Fruit fly (Drosophila melanogaster) whole organism, embryonic: ENCODE data around the gene CG14043.

ENCODE experiments used
- Blimp-1 ChIP-seq: fragments of 200-800 bp; sonication (Bioruptor generic); optimal IDR thresholded peaks from 3 replicates; lab custom pipeline; 2018; ENCODE audit warnings: missing biosample characterization, missing genetic modification characterization, mild to moderate bottlenecking, moderate library complexity, missing genetic modification reagents
- CG10979 ChIP-seq: fragments of 200-800 bp; sonication (Bioruptor generic); optimal IDR thresholded peaks from 2 replicates; lab custom pipeline; 2018; ENCODE audit warnings: missing biosample characterization, mild to moderate bottlenecking, missing genetic modification characterization, moderate library complexity
- CG11456 ChIP-seq: fragments of 200-800 bp; sonication (Bioruptor generic); IDR thresholded peaks from 3 replicates; pipeline ENCODE4 v1.3.6; 2022; ENCODE audit warnings: missing biosample characterization, missing genetic modification characterization
- CG12155 ChIP-seq: fragments of 200-800 bp; sonication (Bioruptor generic); optimal IDR thresholded peaks from 3 replicates; lab custom pipeline; 2016; ENCODE audit warnings: missing biosample characterization, missing genetic modification characterization
- CG12236 ChIP-seq: fragments of 200-800 bp; sonication (Bioruptor generic); optimal IDR thresholded peaks from 2 replicates; lab custom pipeline; 2016; ENCODE audit warnings: missing biosample characterization, missing genetic modification characterization
- CG12659 ChIP-seq: fragments of 200-800 bp; sonication (Bioruptor generic); optimal IDR thresholded peaks from 3 replicates; lab custom pipeline; 2017; ENCODE audit warnings: mild to moderate bottlenecking, missing biosample characterization, missing genetic modification reagents, missing genetic modification characterization
- CG16815 ChIP-seq: fragments of 200-800 bp; sonication (Bioruptor generic); optimal IDR thresholded peaks from 3 replicates; lab custom pipeline; 2017; ENCODE audit warnings: missing biosample characterization, mild to moderate bottlenecking, missing genetic modification characterization
- CG17802 ChIP-seq: fragments of 200-800 bp; sonication (Bioruptor generic); optimal IDR thresholded peaks from 2 replicates; lab custom pipeline; 2018; ENCODE audit warnings: missing biosample characterization, mild to moderate bottlenecking, missing genetic modification characterization, moderate library complexity
- CG18764 ChIP-seq: fragments of 200-800 bp; sonication (Bioruptor generic); optimal IDR thresholded peaks from 3 replicates; lab custom pipeline; 2016; ENCODE audit warnings: missing biosample characterization, missing genetic modification characterization
- CG2116 ChIP-seq: fragments of 200-800 bp; sonication (Bioruptor generic); optimal IDR thresholded peaks from 3 replicates; lab custom pipeline; 2018; ENCODE audit warnings: missing biosample characterization, mild to moderate bottlenecking, missing genetic modification characterization
- CG31224 ChIP-seq: fragments of 200-800 bp; sonication (Bioruptor generic); IDR thresholded peaks from 2 replicates; pipeline ENCODE4 v1.3.6; 2022; ENCODE audit warnings: missing biosample characterization, missing genetic modification characterization
- CG34376 ChIP-seq: fragments of 200-800 bp; sonication (Bioruptor generic); optimal IDR thresholded peaks from 2 replicates; lab custom pipeline; 2018; ENCODE audit warnings: missing biosample characterization, mild to moderate bottlenecking, missing genetic modification characterization
- CG3847 ChIP-seq: fragments of 200-800 bp; sonication (Bioruptor generic); IDR thresholded peaks from 2 replicates; pipeline ENCODE4 v1.3.6; 2022; ENCODE audit warnings: missing biosample characterization, missing genetic modification characterization
- CG4617 ChIP-seq: fragments of 200-800 bp; sonication (Bioruptor generic); optimal IDR thresholded peaks from 3 replicates; lab custom pipeline; 2016; ENCODE audit warnings: missing biosample characterization, missing genetic modification characterization, borderline replicate concordance
- CG4730 ChIP-seq: fragments of 200-800 bp; sonication (Bioruptor generic); IDR thresholded peaks from 2 replicates; pipeline ENCODE4 v1.3.6; 2022; ENCODE audit warnings: missing biosample characterization, missing genetic modification characterization
- CG5953 ChIP-seq: fragments of 200-800 bp; sonication (Bioruptor generic); IDR thresholded peaks from 2 replicates; pipeline ENCODE4 v1.3.6; 2022; ENCODE audit warnings: missing biosample characterization, missing genetic modification characterization
- CG8924 ChIP-seq: fragments of 200-800 bp; optimal IDR thresholded peaks from 3 replicates; lab custom pipeline; 2019; ENCODE audit warnings: missing biosample characterization, mild to moderate bottlenecking, missing genetic modification characterization, moderate library complexity
- CG9876 ChIP-seq: fragments of 200-800 bp; sonication (Bioruptor generic); optimal IDR thresholded peaks from 2 replicates; lab custom pipeline; 2016; ENCODE audit warnings: missing biosample characterization, missing genetic modification characterization
- Chrac-16 ChIP-seq: fragments of 200-800 bp; sonication (Bioruptor generic); optimal IDR thresholded peaks from 3 replicates; lab custom pipeline; 2016; ENCODE audit warnings: missing biosample characterization, missing genetic modification characterization
- Dref ChIP-seq: fragments of 200-800 bp; sonication (Bioruptor generic); IDR thresholded peaks from 2 replicates; pipeline ENCODE4 v1.3.6; 2022; ENCODE audit warnings: missing biosample characterization, missing genetic modification characterization
- Drgx ChIP-seq: fragments of 200-800 bp; sonication (Bioruptor generic); IDR thresholded peaks from 2 replicates; pipeline ENCODE4 v1.3.6; 2022; ENCODE audit warnings: missing biosample characterization, missing genetic modification characterization
- E2f1 ChIP-seq: fragments of 200-800 bp; sonication (Bioruptor generic); IDR thresholded peaks from 2 replicates; pipeline ENCODE4 v1.3.6; 2022; ENCODE audit warnings: missing biosample characterization, missing genetic modification characterization
- HLH3B ChIP-seq: fragments of 200-800 bp; sonication (Bioruptor generic); IDR thresholded peaks from 2 replicates; pipeline ENCODE4 v1.3.6; 2022; ENCODE audit warnings: missing biosample characterization, missing genetic modification characterization
- HLHmδ ChIP-seq: fragments of 200-800 bp; sonication (Bioruptor generic); optimal IDR thresholded peaks from 2 replicates; lab custom pipeline; 2018; ENCODE audit warnings: missing biosample characterization, mild to moderate bottlenecking, missing genetic modification characterization, moderate library complexity
- Hr39 ChIP-seq: fragments of >200 bp; optimal IDR thresholded peaks from 2 replicates; lab custom pipeline; 2017
- Kr ChIP-seq: fragments of 200-800 bp; sonication (Bioruptor generic); optimal IDR thresholded peaks from 2 replicates; lab custom pipeline; 2017; ENCODE audit warnings: missing biosample characterization, mild to moderate bottlenecking, missing genetic modification characterization
- Myb ChIP-seq: fragments of 200-800 bp; sonication (Bioruptor generic); optimal IDR thresholded peaks from 2 replicates; lab custom pipeline; 2016; ENCODE audit warnings: missing biosample characterization, missing genetic modification characterization
- Neu2 ChIP-seq: fragments of 200-800 bp; sonication (Bioruptor generic); optimal IDR thresholded peaks from 3 replicates; lab custom pipeline; 2016; ENCODE audit warnings: missing biosample characterization, missing genetic modification characterization, borderline replicate concordance
- Ptx1 ChIP-seq: fragments of 200-800 bp; sonication (Bioruptor generic); IDR thresholded peaks from 2 replicates; pipeline ENCODE4 v1.3.6; 2022; ENCODE audit warnings: missing biosample characterization, missing genetic modification characterization
- Side ChIP-seq: fragments of 200-800 bp; sonication (Bioruptor generic); optimal IDR thresholded peaks from 2 replicates; lab custom pipeline; 2016; ENCODE audit warnings: missing biosample characterization, missing genetic modification characterization
- Six4 ChIP-seq: fragments of 200-800 bp; sonication (Bioruptor generic); optimal IDR thresholded peaks from 2 replicates; lab custom pipeline; 2016; ENCODE audit warnings: missing biosample characterization, missing genetic modification characterization
- Sox102F ChIP-seq: fragments of 200-800 bp; sonication (Bioruptor generic); optimal IDR thresholded peaks from 2 replicates; lab custom pipeline; 2018; ENCODE audit warnings: missing biosample characterization, mild to moderate bottlenecking, missing genetic modification characterization, moderate library complexity
- ac ChIP-seq: fragments of 200-800 bp; sonication (Bioruptor generic); optimal IDR thresholded peaks from 3 replicates; lab custom pipeline; 2017; ENCODE audit warnings: missing biosample characterization, mild to moderate bottlenecking, missing genetic modification characterization
- bab2 ChIP-seq: fragments of 200-800 bp; sonication (Bioruptor generic); optimal IDR thresholded peaks from 2 replicates; lab custom pipeline; 2016; ENCODE audit warnings: missing biosample characterization, missing genetic modification characterization
- bbx ChIP-seq: fragments of 200-800 bp; sonication (Bioruptor generic); IDR thresholded peaks from 2 replicates; pipeline ENCODE4 v1.3.6; 2022; ENCODE audit warnings: missing biosample characterization, missing genetic modification characterization; ENCODE audit not compliant: partially characterized antibody
- cas ChIP-seq: fragments of 200-800 bp; sonication (Bioruptor generic); IDR thresholded peaks from 2 replicates; pipeline ENCODE4 v1.3.6; 2022; ENCODE audit warnings: missing biosample characterization, missing genetic modification characterization
- dimm ChIP-seq: fragments of 200-800 bp; sonication (Bioruptor generic); IDR thresholded peaks from 2 replicates; pipeline ENCODE4 v1.3.6; 2022; ENCODE audit warnings: missing biosample characterization, missing genetic modification characterization
- dm ChIP-seq: fragments of 200-800 bp; sonication (Bioruptor generic); optimal IDR thresholded peaks from 3 replicates; lab custom pipeline; 2016; ENCODE audit warnings: missing biosample characterization, missing genetic modification characterization
- dpn ChIP-seq, 2 experiments: fragments of 200-800 bp; sonication (Bioruptor generic); optimal IDR thresholded peaks; 3 replicates each; lab custom pipeline; 2016; ENCODE audit warnings: missing biosample characterization in 2 of 2, missing genetic modification characterization in 2 of 2
- gem ChIP-seq: fragments of 200-800 bp; sonication (Bioruptor generic); optimal IDR thresholded peaks from 2 replicates; lab custom pipeline; 2019; ENCODE audit warnings: missing biosample characterization, mild to moderate bottlenecking, missing genetic modification characterization, moderate library complexity
- gro ChIP-seq: fragments of 200-800 bp; sonication (Bioruptor generic); optimal IDR thresholded peaks from 2 replicates; lab custom pipeline; 2016; ENCODE audit warnings: missing biosample characterization, missing genetic modification characterization
- hb ChIP-seq: fragments of 200-800 bp; sonication (Bioruptor generic); IDR thresholded peaks from 3 replicates; pipeline ENCODE4 v1.3.6; 2022; ENCODE audit warnings: missing biosample characterization, missing genetic modification characterization; ENCODE audit not compliant: partially characterized antibody
- insv ChIP-seq, 2 experiments: fragments of 200-800 bp; sonication (Bioruptor generic); optimal IDR thresholded peaks; 3 replicates each; lab custom pipeline; 2016 to 2018; ENCODE audit warnings: missing biosample characterization in 2 of 2, missing genetic modification characterization in 2 of 2
- klu ChIP-seq: fragments of 200-800 bp; sonication (Bioruptor generic); IDR thresholded peaks from 2 replicates; pipeline ENCODE4 v1.3.6; 2022; ENCODE audit warnings: missing biosample characterization, missing genetic modification characterization
- lola ChIP-seq, 3 experiments: fragments of >200 bp in 2 of 3; fragments of 200-800 bp in 1 of 3; sonication (Bioruptor generic) in 1 of 3; optimal IDR thresholded peaks; 2 replicates each; lab custom pipeline; 2017 to 2019; ENCODE audit warnings: missing biosample characterization in 3 of 3, missing genetic modification characterization in 3 of 3, mild to moderate bottlenecking in 1 of 3, moderate library complexity in 1 of 3
- nerfin-2 ChIP-seq: fragments of 200-800 bp; sonication (Bioruptor generic); IDR thresholded peaks from 2 replicates; pipeline ENCODE4 v1.3.6; 2022; ENCODE audit warnings: missing biosample characterization, missing genetic modification characterization; ENCODE audit not compliant: partially characterized antibody
- salm ChIP-seq: fragments of 200-800 bp; sonication (Bioruptor generic); optimal IDR thresholded peaks from 2 replicates; lab custom pipeline; 2018; ENCODE audit warnings: missing biosample characterization, mild to moderate bottlenecking, missing genetic modification characterization
- sd ChIP-seq: fragments of 200-800 bp; sonication (Bioruptor generic); optimal IDR thresholded peaks from 3 replicates; lab custom pipeline; 2018; ENCODE audit warnings: missing biosample characterization, mild to moderate bottlenecking, missing genetic modification characterization, moderate library complexity
- sisA ChIP-seq: fragments of 200-800 bp; sonication (Bioruptor generic); IDR thresholded peaks from 2 replicates; pipeline ENCODE4 v1.3.6; 2022; ENCODE audit warnings: missing biosample characterization, missing genetic modification characterization
- wek ChIP-seq: fragments of 200-800 bp; sonication (Bioruptor generic); optimal IDR thresholded peaks from 3 replicates; lab custom pipeline; 2018; ENCODE audit warnings: missing biosample characterization, mild to moderate bottlenecking, missing genetic modification characterization, moderate library complexity
- zfh2 ChIP-seq: fragments of 200-800 bp; sonication (Bioruptor generic); optimal IDR thresholded peaks from 2 replicates; lab custom pipeline; 2016; ENCODE audit warnings: missing biosample characterization, missing genetic modification characterization

CG14043 gene

dm6 chr2L:5002711-5003402 is 31.4 kb downstream of the CG14043 start (continued):
- TF ChIP-seq gem (tag; lab: Kevin White, UChicago) (peak; percentile 21), cas (GFP tag; lab: Robert Waterston, UW) (0 out of 2 replicates have a peak, but pooled peaks have one; percentile 16), Chrac-16 (GFP tag; lab: Kevin White, UChicago) (no peak), nerfin-2 (no peak), Ptx1 (no peak), lola (GFP tag; optimal IDR thresholded peaks at IDR 0.05; lab: Kevin White, UChicago) (no peak), hb (no peak), CG12659 (GFP tag; lab: Kevin White, UChicago) (no peak), sd (tag; lab: Kevin White, UChicago) (no peak), CG2116 (GFP tag; lab: Kevin White, UChicago) (no peak), Blimp-1 (no peak), sisA (GFP tag; lab: Robert Waterston, UW) (peak; percentile 31; the same call in 1 of the 2 replicates), gro (GFP tag; lab: Kevin White, UChicago) (no peak), dm (GFP tag; lab: Kevin White, UChicago) (no peak), insv (GFP tag; optimal IDR thresholded peaks at IDR 0.05; lab: Kevin White, UChicago) (no peak), bab2 (GFP tag; lab: Kevin White, UChicago) (no peak), CG12236 (GFP tag; lab: Kevin White, UChicago) (no peak), klu (no peak), E2f1 (GFP tag; lab: Robert Waterston, UW) (no peak), Six4 (GFP tag; lab: Kevin White, UChicago) (no peak), dimm (no peak), Hr39 (lab: Kevin White, UChicago) (no peak), CG3847 (GFP tag; lab: Robert Waterston, UW) (no peak), salm (tag; lab: Kevin White, UChicago) (no peak), CG11456 (GFP tag; lab: Robert Waterston, UW) (no peak), CG9876 (no peak), CG5953 (no peak), CG4730 (GFP tag; lab: Robert Waterston, UW) (no peak), HLH3B (GFP tag; lab: Robert Waterston, UW) (peak; percentile 35; the same call in 1 of the 2 replicates), wek (GFP tag; lab: Kevin White, UChicago) (no peak), CG4617 (GFP tag; lab: Kevin White, UChicago) (no peak), bbx (GFP tag; lab: Robert Waterston, UW) (no peak), CG12155 (no peak), Kr (no peak), HLHmδ (GFP tag; lab: Kevin White, UChicago) (no peak), Dref (GFP tag; lab: Robert Waterston, UW) (no peak), Drgx (GFP tag; lab: Robert Waterston, UW) (peak; percentile 70), CG8924 (no peak), Sox102F (GFP tag; lab: Kevin White, UChicago) (peak; percentile 29), CG18764 (GFP tag; lab: Kevin White, UChicago) (no peak), zfh2 (peak; percentile 19), CG34376 (GFP tag; lab: Kevin White, UChicago) (no peak), Side (GFP tag; lab: Kevin White, UChicago) (no peak), ac (GFP tag; lab: Kevin White, UChicago) (no peak), CG16815 (GFP tag; lab: Kevin White, UChicago) (no peak), CG17802 (tag; lab: Kevin White, UChicago) (no peak), CG31224 (no peak), CG10979 (tag; lab: Kevin White, UChicago) (no peak), Neu2 (GFP tag; lab: Kevin White, UChicago) (no peak), Myb (GFP tag; lab: Kevin White, UChicago) (no peak), dpn (GFP tag; optimal IDR thresholded peaks at IDR 0.05; lab: Kevin White, UChicago) (no peak)
